Fruit fly (Drosophila melanogaster): Measurements from ENCODE around the gene Larp4B.

Larp4B gene

DNA sequence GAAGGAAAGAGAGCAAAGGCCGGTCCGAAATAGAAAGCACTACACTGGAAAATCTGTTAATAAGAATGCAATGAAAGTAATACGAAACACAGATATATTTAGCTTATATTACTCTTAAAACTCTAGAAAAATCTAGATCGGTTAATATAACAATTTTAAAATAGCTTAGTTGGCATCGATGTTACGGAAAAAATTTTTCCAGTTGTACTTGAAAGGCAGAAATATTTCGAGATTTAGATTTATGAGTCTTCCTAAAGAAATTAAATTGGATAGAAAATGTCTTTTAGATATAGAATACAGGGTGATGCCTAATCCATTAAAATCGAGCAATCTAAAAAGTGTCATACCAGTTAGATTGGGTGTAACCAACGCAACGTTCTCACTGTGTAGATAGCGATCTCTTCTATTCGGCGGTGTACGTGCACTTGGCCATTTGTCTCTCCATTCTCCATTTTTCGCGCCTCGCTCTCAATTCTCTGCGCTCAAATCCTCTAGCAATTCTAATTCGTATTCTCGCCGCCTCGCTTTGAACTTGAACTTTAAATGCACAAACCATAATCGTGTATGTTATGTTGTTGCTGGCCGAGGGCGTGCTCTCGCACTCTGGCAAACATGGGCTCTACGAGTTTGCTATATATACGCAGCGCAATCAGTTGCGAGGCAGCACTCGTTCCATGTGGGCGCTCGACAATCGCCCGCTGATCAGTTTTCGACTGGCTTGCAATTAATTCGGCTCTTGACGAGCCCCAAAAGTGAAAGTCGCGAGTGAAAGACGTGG is 25.5 kb downstream of the Larp4B start (continued):
- peak; percentile 84 for TF ChIP-seq CG10274 (GFP tag; optimal IDR thresholded peaks at IDR 0.05)
- peak; percentile 92 for TF ChIP-seq pnt (GFP tag; optimal IDR thresholded peaks at IDR 0.05)
- peak; percentile 97 for TF ChIP-seq Hsf (GFP tag; optimal IDR thresholded peaks at IDR 0.05)
- TF ChIP-seq z (GFP tag; IDR thresholded peaks at IDR 0.05) = no peak
- TF ChIP-seq emc (GFP tag; optimal IDR thresholded peaks at IDR 0.05) = peak; percentile 88
- peak; percentile 93 for TF ChIP-seq fd96Cb (tag; optimal IDR thresholded peaks at IDR 0.05)
- peak; percentile 84 for TF ChIP-seq Lhr (GFP tag; optimal IDR thresholded peaks at IDR 0.05)
- TF ChIP-seq p53 (GFP tag; optimal IDR thresholded peaks at IDR 0.05) = peak; percentile 65
- no peak for TF ChIP-seq Opbp (GFP tag; IDR thresholded peaks at IDR 0.05; ENCODE audit: partially characterized antibody)
- no peak; the same call in 2 of the 3 replicates for TF ChIP-seq CG34224 (GFP tag; IDR thresholded peaks at IDR 0.05; ENCODE audit: partially characterized antibody)
- TF ChIP-seq CHES-1-like (GFP tag; optimal IDR thresholded peaks at IDR 0.05) = peak; percentile 95
- peak; percentile 91 for TF ChIP-seq CG1233 (GFP tag; optimal IDR thresholded peaks at IDR 0.05)
- peak in 1 of 2 experiments; percentile 67 for TF ChIP-seq crp (GFP tag; optimal IDR thresholded peaks at IDR 0.05)
- TF ChIP-seq Hand (GFP tag; optimal IDR thresholded peaks at IDR 0.05) = peak; percentile 90
- TF ChIP-seq klu (GFP tag; IDR thresholded peaks at IDR 0.05) = peak; percentile 88
- peak; percentile 95 for TF ChIP-seq Meics (GFP tag; optimal IDR thresholded peaks at IDR 0.05)
- TF ChIP-seq vfl (GFP tag; optimal IDR thresholded peaks at IDR 0.05) = peak; percentile 85
- peak; percentile 97 for TF ChIP-seq CG10543 (GFP tag; optimal IDR thresholded peaks at IDR 0.05)
- TF ChIP-seq btn (GFP tag; optimal IDR thresholded peaks at IDR 0.05) = peak; percentile 86
- peak; percentile 16; the same call in 1 of the 2 replicates for TF ChIP-seq CG5953 (GFP tag; IDR thresholded peaks at IDR 0.05)
- peak; percentile 92 for TF ChIP-seq chn (GFP tag; optimal IDR thresholded peaks at IDR 0.05)
- peak; percentile 88 for TF ChIP-seq her (GFP tag; optimal IDR thresholded peaks at IDR 0.05)
- no peak for TF ChIP-seq cg (GFP tag; optimal IDR thresholded peaks at IDR 0.05)
- TF ChIP-seq CG9817 (tag; optimal IDR thresholded peaks at IDR 0.05) = peak; percentile 90
- TF ChIP-seq CG32532 (GFP tag; IDR thresholded peaks at IDR 0.05) = peak; percentile 82
- TF ChIP-seq pzg (GFP tag; optimal IDR thresholded peaks at IDR 0.05) = no peak
- TF ChIP-seq Sox102F (GFP tag; optimal IDR thresholded peaks at IDR 0.05) = peak; percentile 94
- peak; percentile 37 for TF ChIP-seq corto (GFP tag; optimal IDR thresholded peaks at IDR 0.05)
- peak; percentile 67; the same call in 1 of the 3 replicates for TF ChIP-seq so (GFP tag; IDR thresholded peaks at IDR 0.05)
- peak; percentile 91 for TF ChIP-seq slou (GFP tag; optimal IDR thresholded peaks at IDR 0.05)
- peak; percentile 95 to 96 for TF ChIP-seq dpn (GFP tag; optimal IDR thresholded peaks at IDR 0.05)
- TF ChIP-seq slbo (GFP tag; IDR thresholded peaks at IDR 0.05) = peak; percentile 90
- TF ChIP-seq Optix (GFP tag; IDR thresholded peaks at IDR 0.05) = peak; percentile 77
- TF ChIP-seq CG11560 (tag; IDR thresholded peaks at IDR 0.05) = peak; percentile 78
- peak; percentile 66 for TF ChIP-seq CG10959 (GFP tag; IDR thresholded peaks at IDR 0.05)
- TF ChIP-seq Abd-B (GFP tag; optimal IDR thresholded peaks at IDR 0.05) = peak; percentile 95
- TF ChIP-seq ssp (GFP tag; IDR thresholded peaks at IDR 0.05) = peak; percentile 72
- peak in 1 of 2 experiments; percentile 92 for TF ChIP-seq Hr78 (GFP tag; optimal IDR thresholded peaks at IDR 0.05)
- TF ChIP-seq crol (GFP tag; IDR thresholded peaks at IDR 0.05) = no peak
- TF ChIP-seq CG8924 (tag; optimal IDR thresholded peaks at IDR 0.05) = peak; percentile 98
- peak; percentile 85 for TF ChIP-seq CG4617 (GFP tag; optimal IDR thresholded peaks at IDR 0.05; ENCODE audit: borderline replicate concordance)
- TF ChIP-seq CG2712 (tag; optimal IDR thresholded peaks at IDR 0.05) = peak; percentile 96
- peak; percentile 92 for TF ChIP-seq crc (GFP tag; optimal IDR thresholded peaks at IDR 0.05)
- peak; percentile 90 for TF ChIP-seq CG3838 (GFP tag; optimal IDR thresholded peaks at IDR 0.05)
- peak; percentile 95 for TF ChIP-seq Hmx (GFP tag; optimal IDR thresholded peaks at IDR 0.05)
- TF ChIP-seq ttk (GFP tag; IDR thresholded peaks at IDR 0.05) = peak; percentile 83
- TF ChIP-seq Atf6 (GFP tag; IDR thresholded peaks at IDR 0.05) = peak; percentile 86; the same call in 1 of the 2 replicates
- TF ChIP-seq CG14710 (tag; optimal IDR thresholded peaks at IDR 0.05) = peak; percentile 96

Data from whole organism, embryonic.